Fruit fly (Drosophila melanogaster): ENCODE data around the gene Sox100B.

The Sox100B gene

DNA sequence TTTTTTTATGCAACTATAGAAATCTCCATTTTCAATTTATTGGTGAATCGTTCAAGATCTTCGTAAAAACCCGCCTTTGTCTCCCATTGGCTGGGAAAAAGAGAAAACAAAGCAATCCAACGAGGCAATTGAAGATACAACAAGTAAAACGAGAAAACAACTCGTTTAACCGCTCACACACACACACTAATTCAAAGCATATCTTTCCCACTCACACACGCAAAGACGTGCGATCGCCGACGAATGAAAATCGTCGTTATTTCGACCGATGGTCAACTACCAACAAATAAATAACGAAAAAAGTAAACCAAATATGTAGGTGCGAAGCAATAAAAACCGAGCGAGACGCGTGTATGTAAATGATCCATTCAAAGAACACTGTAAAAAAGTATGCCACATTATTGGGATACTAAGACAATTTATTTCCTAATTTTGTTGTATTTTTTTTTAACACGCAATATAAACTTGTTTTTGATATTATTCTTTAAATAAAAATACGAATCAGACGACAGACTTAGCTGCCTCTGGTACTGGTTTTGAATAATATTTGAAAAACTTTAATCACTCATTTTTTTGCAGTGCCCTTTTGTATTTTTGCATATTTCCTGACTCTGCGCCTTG lies 2.6 kb upstream of the Sox100B start (continued):
- TF ChIP-seq woc (GFP tag; optimal IDR thresholded peaks at IDR 0.05) = no peak

DNA sequence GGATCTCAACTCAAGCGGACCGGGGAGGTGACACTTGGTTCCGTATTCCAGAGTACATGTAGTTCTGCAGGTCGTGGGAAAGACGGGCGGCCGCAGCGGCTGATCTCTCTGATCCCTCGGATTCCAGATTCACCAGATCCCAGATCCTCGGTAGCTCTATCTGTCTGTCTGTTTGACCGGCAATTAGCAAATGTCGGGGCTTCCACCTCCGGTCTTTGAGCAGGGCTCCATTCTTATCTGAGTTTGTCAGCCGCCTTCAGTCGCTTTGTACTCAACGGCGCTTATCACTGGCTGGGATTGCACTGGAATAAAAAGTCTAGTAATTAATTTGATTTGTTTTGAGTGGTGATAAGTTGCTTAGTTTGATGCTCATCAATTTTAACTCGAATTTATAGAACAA lies 1.3 kb downstream of the Sox100B start:
- TF ChIP-seq brk (GFP tag; optimal IDR thresholded peaks at IDR 0.05) = no peak
- TF ChIP-seq CG9705 (GFP tag; optimal IDR thresholded peaks at IDR 0.05) = no peak
- TF ChIP-seq Dif (GFP tag; optimal IDR thresholded peaks at IDR 0.05; ENCODE audit: partially characterized antibody) = no peak
- no peak for TF ChIP-seq Mio (GFP tag; optimal IDR thresholded peaks at IDR 0.05)
- no peak for TF ChIP-seq fru (GFP tag; optimal IDR thresholded peaks at IDR 0.05)
- no peak for TF ChIP-seq sage (GFP tag; optimal IDR thresholded peaks at IDR 0.05)
- peak in 1 of 2 experiments; percentile 22 for TF ChIP-seq foxo (GFP tag; optimal IDR thresholded peaks at IDR 0.05)
- TF ChIP-seq OdsH (GFP tag; optimal IDR thresholded peaks at IDR 0.05) = no peak
- TF ChIP-seq jim (GFP tag; optimal IDR thresholded peaks at IDR 0.05) = no peak
- TF ChIP-seq dmrt93B (GFP tag; optimal IDR thresholded peaks at IDR 0.05) = no peak
- TF ChIP-seq dl (GFP tag; optimal IDR thresholded peaks at IDR 0.05; ENCODE audit: insufficient read depth in 1 of 2, partially characterized antibody in 2 of 2) = no peak
- no peak for TF ChIP-seq HLH106 (tag; optimal IDR thresholded peaks at IDR 0.05)
- TF ChIP-seq Rel (GFP tag; optimal IDR thresholded peaks at IDR 0.05) = no peak
- TF ChIP-seq Rel (tag; optimal IDR thresholded peaks at IDR 0.05) = no peak
- peak; percentile 20 for TF ChIP-seq br (GFP tag; optimal IDR thresholded peaks at IDR 0.05)
- TF ChIP-seq usp (GFP tag; optimal IDR thresholded peaks at IDR 0.05) = no peak

DNA sequence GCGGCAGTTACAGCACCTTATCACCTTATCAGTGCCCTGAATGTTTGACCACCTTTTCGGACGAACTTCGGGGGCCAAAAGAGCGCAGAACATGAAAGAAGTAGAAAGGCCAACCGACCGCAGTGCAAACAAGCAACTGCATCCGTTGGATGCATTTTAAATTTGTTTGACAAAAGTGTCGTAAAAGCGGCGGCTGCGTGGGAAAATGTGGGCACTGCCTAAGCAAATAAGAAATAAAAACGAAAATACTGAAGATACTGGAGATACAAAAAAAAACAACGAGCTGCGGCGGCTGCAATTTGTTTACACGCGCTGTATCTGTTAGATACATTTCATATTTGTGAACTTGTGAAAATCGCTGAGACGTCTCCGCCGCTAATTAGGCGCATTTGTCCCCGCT lies 5.7 kb downstream of the Sox100B start:
- TF ChIP-seq Dfd (GFP tag; optimal IDR thresholded peaks at IDR 0.05) (no peak), br (GFP tag; optimal IDR thresholded peaks at IDR 0.05) (no peak), Rel (GFP tag; optimal IDR thresholded peaks at IDR 0.05) (no peak), Rel (tag; optimal IDR thresholded peaks at IDR 0.05) (no peak), pan (optimal IDR thresholded peaks at IDR 0.05) (no peak), woc (GFP tag; optimal IDR thresholded peaks at IDR 0.05) (no peak), lola (GFP tag; optimal IDR thresholded peaks at IDR 0.05) (no peak), Abd-B (GFP tag; optimal IDR thresholded peaks at IDR 0.05) (no peak), ey (GFP tag; optimal IDR thresholded peaks at IDR 0.05) (no peak), dsf (GFP tag; optimal IDR thresholded peaks at IDR 0.05; ENCODE audit: borderline replicate concordance) (no peak), CrebA (GFP tag; optimal IDR thresholded peaks at IDR 0.05; ENCODE audit: borderline replicate concordance) (no peak), Mio (GFP tag; optimal IDR thresholded peaks at IDR 0.05) (no peak)

DNA sequence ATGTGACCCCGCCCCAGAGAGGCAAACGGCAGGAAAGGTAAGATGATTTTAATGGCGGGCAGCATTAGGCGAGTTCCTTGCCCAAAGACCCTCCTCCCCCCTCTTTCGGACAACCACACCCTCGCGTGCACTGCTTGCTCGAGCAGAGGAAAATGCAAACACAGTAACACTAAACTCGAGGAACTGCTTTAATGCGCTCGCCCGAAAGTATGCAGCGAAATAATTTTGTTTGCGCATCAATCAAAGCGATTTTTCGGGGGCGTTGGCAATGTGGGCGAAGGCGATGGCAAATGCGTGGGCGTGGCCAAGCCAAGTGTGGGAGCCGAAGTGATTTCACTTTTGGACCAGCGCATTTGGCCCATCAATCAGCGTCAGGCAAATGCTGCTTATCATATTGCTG lies 21.3 kb downstream of the Sox100B start:
- TF ChIP-seq Dif (GFP tag; optimal IDR thresholded peaks at IDR 0.05; ENCODE audit: partially characterized antibody) (peak; percentile 69), CG32264 (GFP tag; optimal IDR thresholded peaks at IDR 0.05) (no peak), Jra (GFP tag; optimal IDR thresholded peaks at IDR 0.05) (no peak), br (GFP tag; optimal IDR thresholded peaks at IDR 0.05) (no peak), HLH106 (tag; optimal IDR thresholded peaks at IDR 0.05) (no peak), Myc (optimal IDR thresholded peaks at IDR 0.05) (peak; percentile 79), N (GFP tag; optimal IDR thresholded peaks at IDR 0.05) (peak; percentile 74), brk (GFP tag; optimal IDR thresholded peaks at IDR 0.05) (no peak), psq (GFP tag; optimal IDR thresholded peaks at IDR 0.05) (no peak), Hnf4 (GFP tag; optimal IDR thresholded peaks at IDR 0.05) (no peak), Abd-B (GFP tag; optimal IDR thresholded peaks at IDR 0.05) (peak; percentile 21), fru (GFP tag; optimal IDR thresholded peaks at IDR 0.05) (no peak), Vsx2 (GFP tag; optimal IDR thresholded peaks at IDR 0.05; ENCODE audit: partially characterized antibody) (peak; percentile 67), dl (GFP tag; optimal IDR thresholded peaks at IDR 0.05; ENCODE audit: insufficient read depth in 1 of 2, partially characterized antibody in 2 of 2) (no peak)

DNA sequence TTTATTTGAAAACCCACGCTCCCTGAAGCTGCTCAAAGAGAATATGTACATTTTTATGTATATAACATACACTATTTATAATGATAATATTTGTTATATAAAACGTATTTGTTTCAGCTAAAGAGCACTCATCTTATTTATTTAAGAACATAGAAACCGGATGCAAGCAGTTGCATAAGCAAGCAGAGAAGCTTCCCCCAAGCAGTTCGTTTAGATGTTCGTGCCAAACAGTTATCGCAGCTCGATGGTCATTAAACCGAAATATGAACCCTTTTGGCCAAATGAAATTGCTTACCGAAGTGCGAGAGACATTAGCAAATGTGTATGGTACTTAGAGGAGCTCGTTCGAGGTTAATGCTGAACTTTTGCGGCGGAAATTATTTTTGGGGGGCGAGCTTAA lies 24.9 kb downstream of the Sox100B start:
- no peak for TF ChIP-seq rgr (GFP tag; optimal IDR thresholded peaks at IDR 0.05)
- no peak for TF ChIP-seq CG32264 (GFP tag; optimal IDR thresholded peaks at IDR 0.05)
- no peak for TF ChIP-seq CG9705 (GFP tag; optimal IDR thresholded peaks at IDR 0.05)
- no peak for TF ChIP-seq Mio (GFP tag; optimal IDR thresholded peaks at IDR 0.05)
- TF ChIP-seq ey (GFP tag; optimal IDR thresholded peaks at IDR 0.05) = no peak
- no peak for TF ChIP-seq Dfd (GFP tag; optimal IDR thresholded peaks at IDR 0.05)
- no peak for TF ChIP-seq usp (GFP tag; optimal IDR thresholded peaks at IDR 0.05)
- no peak for TF ChIP-seq Hnf4 (GFP tag; optimal IDR thresholded peaks at IDR 0.05)
- no peak for TF ChIP-seq Jra (GFP tag; optimal IDR thresholded peaks at IDR 0.05)
- no peak for TF ChIP-seq OdsH (GFP tag; optimal IDR thresholded peaks at IDR 0.05)
- TF ChIP-seq Dif (GFP tag; optimal IDR thresholded peaks at IDR 0.05; ENCODE audit: partially characterized antibody) = no peak
- TF ChIP-seq CrebA (GFP tag; optimal IDR thresholded peaks at IDR 0.05; ENCODE audit: borderline replicate concordance) = no peak
- no peak for TF ChIP-seq dl (GFP tag; optimal IDR thresholded peaks at IDR 0.05; ENCODE audit: insufficient read depth in 1 of 2, partially characterized antibody in 2 of 2)
- TF ChIP-seq sv (GFP tag; optimal IDR thresholded peaks at IDR 0.05) = no peak
- TF ChIP-seq fru (GFP tag; optimal IDR thresholded peaks at IDR 0.05) = no peak
- no peak for TF ChIP-seq lola (GFP tag; optimal IDR thresholded peaks at IDR 0.05)
